Fruit fly (Drosophila melanogaster) whole organism, embryonic: ENCODE results near the gene MICU3.

Source experiments
- B-H2 ChIP-seq: fragments of 200-800 bp; sonication (Bioruptor generic); optimal IDR thresholded peaks from 2 replicates; lab custom pipeline; 2018; ENCODE audit warnings: missing biosample characterization, mild to moderate bottlenecking, missing genetic modification characterization
- CG10209 ChIP-seq: fragments of 200-800 bp; sonication (Bioruptor generic); optimal IDR thresholded peaks from 3 replicates; lab custom pipeline; 2017; ENCODE audit warnings: missing biosample characterization, mild to moderate bottlenecking, missing genetic modification characterization, missing genetic modification reagents
- CG11504 ChIP-seq: fragments of 200-800 bp; sonication (Bioruptor generic); optimal IDR thresholded peaks from 3 replicates; lab custom pipeline; 2019; ENCODE audit warnings: missing biosample characterization, mild to moderate bottlenecking, missing genetic modification characterization, moderate library complexity
- CG12942 ChIP-seq: fragments of 200-800 bp; sonication (Bioruptor generic); optimal IDR thresholded peaks from 3 replicates; lab custom pipeline; 2016; ENCODE audit warnings: missing biosample characterization, missing genetic modification characterization
- CG16863 ChIP-seq: fragments of 200-800 bp; sonication (Bioruptor generic); optimal IDR thresholded peaks from 3 replicates; lab custom pipeline; 2016; ENCODE audit warnings: missing biosample characterization, missing genetic modification characterization
- CG17328 ChIP-seq: fragments of 200-800 bp; sonication (Bioruptor generic); IDR thresholded peaks from 2 replicates; pipeline ENCODE4 v1.3.6; 2022; ENCODE audit warnings: missing biosample characterization, missing genetic modification characterization
- CG17829 ChIP-seq: fragments of 200-800 bp; optimal IDR thresholded peaks from 2 replicates; lab custom pipeline; 2019; ENCODE audit warnings: missing biosample characterization, mild to moderate bottlenecking, missing genetic modification characterization, moderate library complexity
- CG18011 ChIP-seq: fragments of 200-800 bp; sonication (Bioruptor generic); optimal IDR thresholded peaks from 2 replicates; lab custom pipeline; 2017; ENCODE audit warnings: missing biosample characterization, missing genetic modification characterization, mild to moderate bottlenecking, moderate library complexity, missing genotype
- CG18599 ChIP-seq: fragments of 200-800 bp; sonication (Bioruptor generic); optimal IDR thresholded peaks from 3 replicates; lab custom pipeline; 2017; ENCODE audit warnings: missing biosample characterization, missing genetic modification characterization, mild to moderate bottlenecking, moderate library complexity, missing genetic modification reagents
- CG2202 ChIP-seq: fragments of 200-800 bp; sonication (Bioruptor generic); optimal IDR thresholded peaks from 2 replicates; lab custom pipeline; 2018; ENCODE audit warnings: missing biosample characterization, mild to moderate bottlenecking, missing genetic modification characterization
- CG9609 ChIP-seq: fragments of 200-800 bp; sonication (Bioruptor generic); optimal IDR thresholded peaks from 3 replicates; lab custom pipeline; 2016; ENCODE audit warnings: missing biosample characterization, missing genetic modification characterization
- CG9727 ChIP-seq: fragments of 200-800 bp; sonication (Bioruptor generic); optimal IDR thresholded peaks from 3 replicates; lab custom pipeline; 2017; ENCODE audit warnings: missing biosample characterization, mild to moderate bottlenecking, missing genetic modification characterization
- CkIIα-i1 ChIP-seq: fragments of 200-800 bp; sonication (Bioruptor generic); IDR thresholded peaks from 2 replicates; pipeline ENCODE4 v1.3.6; 2022; ENCODE audit warnings: missing biosample characterization, missing genetic modification characterization
- D ChIP-seq, 2 experiments: fragments of 200-800 bp in 1 of 2; fragments of >200 bp in 1 of 2; sonication (Bioruptor generic) in 1 of 2; optimal IDR thresholded peaks; 2 replicates in 1 of 2; 3 replicates in 1 of 2; lab custom pipeline; 2017; ENCODE audit warnings: mild to moderate bottlenecking in 1 of 2, missing biosample characterization in 1 of 2, missing genetic modification characterization in 1 of 2, missing genetic modification reagents in 1 of 2
- D19A ChIP-seq: fragments of 200-800 bp; optimal IDR thresholded peaks from 3 replicates; lab custom pipeline; 2019; ENCODE audit warnings: missing biosample characterization, mild to moderate bottlenecking, missing genetic modification characterization, moderate library complexity
- Dad ChIP-seq: fragments of 200-800 bp; sonication (Bioruptor generic); optimal IDR thresholded peaks from 3 replicates; lab custom pipeline; 2016; ENCODE audit warnings: missing biosample characterization, missing genetic modification characterization
- Dip2 ChIP-seq: fragments of 200-800 bp; sonication (Bioruptor generic); IDR thresholded peaks from 2 replicates; pipeline ENCODE4 v1.3.6; 2022; ENCODE audit warnings: missing biosample characterization, missing genetic modification characterization
- Dip3 ChIP-seq: fragments of 200-800 bp; sonication (Bioruptor generic); optimal IDR thresholded peaks from 3 replicates; lab custom pipeline; 2016; ENCODE audit warnings: missing biosample characterization, missing genetic modification characterization
- Drgx ChIP-seq: fragments of 200-800 bp; sonication (Bioruptor generic); IDR thresholded peaks from 2 replicates; pipeline ENCODE4 v1.3.6; 2022; ENCODE audit warnings: missing biosample characterization, missing genetic modification characterization
- Lhr ChIP-seq: fragments of 200-800 bp; sonication (Bioruptor generic); optimal IDR thresholded peaks from 3 replicates; lab custom pipeline; 2017; ENCODE audit warnings: mild to moderate bottlenecking, missing biosample characterization, missing genetic modification reagents, missing genetic modification characterization
- Lim3 ChIP-seq: fragments of 200-800 bp; sonication (Bioruptor generic); IDR thresholded peaks from 2 replicates; pipeline ENCODE4 v1.3.6; 2022; ENCODE audit warnings: missing biosample characterization, missing genetic modification characterization
- Max ChIP-seq: fragments of 200-800 bp; sonication (Bioruptor generic); optimal IDR thresholded peaks from 2 replicates; lab custom pipeline; 2016; ENCODE audit warnings: missing biosample characterization, mild to moderate bottlenecking, missing genetic modification characterization
- Med ChIP-seq: fragments of 200-800 bp; sonication (Bioruptor generic); peaks from one replicate; lab custom pipeline; 2016; ENCODE audit warnings: missing biosample characterization, missing genetic modification characterization, mild to moderate bottlenecking, inconsistent platforms, moderate library complexity
- Optix ChIP-seq: fragments of 200-800 bp; sonication (Bioruptor generic); IDR thresholded peaks from 3 replicates; pipeline ENCODE4 v1.3.6; 2022; ENCODE audit warnings: missing biosample characterization, missing genetic modification characterization
- Usf ChIP-seq: fragments of 200-800 bp; sonication (Bioruptor generic); optimal IDR thresholded peaks from 2 replicates; lab custom pipeline; 2017; ENCODE audit warnings: missing genotype, missing biosample characterization, missing genetic modification characterization
- br ChIP-seq: fragments of >200 bp; optimal IDR thresholded peaks from 2 replicates; lab custom pipeline; 2017
- chn ChIP-seq: fragments of 200-800 bp; sonication (Bioruptor generic); optimal IDR thresholded peaks from 2 replicates; lab custom pipeline; 2016; ENCODE audit warnings: missing biosample characterization, missing genetic modification characterization
- corto ChIP-seq: fragments of 200-800 bp; sonication (Bioruptor generic); optimal IDR thresholded peaks from 2 replicates; lab custom pipeline; 2016; ENCODE audit warnings: missing biosample characterization, mild to moderate bottlenecking, missing genetic modification characterization, moderate library complexity
- dm ChIP-seq: fragments of 200-800 bp; sonication (Bioruptor generic); optimal IDR thresholded peaks from 3 replicates; lab custom pipeline; 2016; ENCODE audit warnings: missing biosample characterization, missing genetic modification characterization
- exex ChIP-seq: fragments of 200-800 bp; sonication (Bioruptor generic); optimal IDR thresholded peaks from 4 replicates; lab custom pipeline; 2018; ENCODE audit warnings: missing biosample characterization, mild to moderate bottlenecking, missing genetic modification characterization, moderate library complexity
- fd64A ChIP-seq: fragments of 200-800 bp; sonication (Bioruptor generic); optimal IDR thresholded peaks from 3 replicates; lab custom pipeline; 2018; ENCODE audit warnings: missing biosample characterization, mild to moderate bottlenecking, missing genetic modification characterization
- ham ChIP-seq: fragments of 200-800 bp; sonication (Bioruptor generic); IDR thresholded peaks from 2 replicates; pipeline ENCODE4 v1.3.6; 2022; ENCODE audit warnings: missing biosample characterization, missing genetic modification characterization
- hkb ChIP-seq, 2 experiments: fragments of 200-800 bp in 1 of 2; fragments of >200 bp in 1 of 2; sonication (Bioruptor generic) in 1 of 2; IDR thresholded peaks in 1 of 2; optimal IDR thresholded peaks in 1 of 2; 2 replicates each; pipeline versions ENCODE4 v1.3.6 to Lab custom; 2017 to 2022; ENCODE audit warnings: missing biosample characterization in 1 of 2, missing genetic modification characterization in 1 of 2
- lola ChIP-seq, 3 experiments: fragments of >200 bp in 2 of 3; fragments of 200-800 bp in 1 of 3; sonication (Bioruptor generic) in 1 of 3; optimal IDR thresholded peaks; 2 replicates each; lab custom pipeline; 2017 to 2019; ENCODE audit warnings: missing biosample characterization in 3 of 3, missing genetic modification characterization in 3 of 3, mild to moderate bottlenecking in 1 of 3, moderate library complexity in 1 of 3
- maf-S ChIP-seq: fragments of 200-800 bp; sonication (Bioruptor generic); optimal IDR thresholded peaks from 2 replicates; lab custom pipeline; 2016; ENCODE audit warnings: missing biosample characterization, missing genetic modification characterization
- mam ChIP-seq: fragments of 200-800 bp; sonication (Bioruptor generic); optimal IDR thresholded peaks from 3 replicates; lab custom pipeline; 2016; ENCODE audit warnings: missing biosample characterization, missing genetic modification characterization
- odd ChIP-seq: fragments of 200-800 bp; sonication (Bioruptor generic); optimal IDR thresholded peaks from 2 replicates; lab custom pipeline; 2017; ENCODE audit warnings: missing biosample characterization, mild to moderate bottlenecking, missing genetic modification characterization
- org-1 ChIP-seq: fragments of 200-800 bp; sonication (Bioruptor generic); optimal IDR thresholded peaks from 2 replicates; lab custom pipeline; 2017; ENCODE audit warnings: missing biosample characterization, missing genetic modification characterization
- phol ChIP-seq: fragments of 200-800 bp; sonication (Bioruptor generic); optimal IDR thresholded peaks from 3 replicates; lab custom pipeline; 2018; ENCODE audit warnings: missing biosample characterization, mild to moderate bottlenecking, missing genetic modification characterization, moderate library complexity
- prd ChIP-seq, 3 experiments: fragments of >200 bp in 2 of 3; fragments of 200-800 bp in 1 of 3; sonication (Bioruptor generic) in 1 of 3; optimal IDR thresholded peaks in 2 of 3; IDR thresholded peaks in 1 of 3; 2 replicates in 2 of 3; 3 replicates in 1 of 3; pipeline versions ENCODE4 v1.3.6 to Lab custom; 2017 to 2022; ENCODE audit warnings: missing biosample characterization in 1 of 3, missing genetic modification characterization in 1 of 3
- psq ChIP-seq: fragments of 200-800 bp; sonication (Bioruptor generic); optimal IDR thresholded peaks from 2 replicates; lab custom pipeline; 2017; ENCODE audit warnings: missing biosample characterization, missing genetic modification characterization
- ro ChIP-seq: fragments of 200-800 bp; sonication (Bioruptor generic); IDR thresholded peaks from 2 replicates; pipeline ENCODE4 v1.3.6; 2022; ENCODE audit warnings: missing biosample characterization, missing genetic modification characterization
- sd ChIP-seq: fragments of 200-800 bp; sonication (Bioruptor generic); optimal IDR thresholded peaks from 3 replicates; lab custom pipeline; 2018; ENCODE audit warnings: missing biosample characterization, mild to moderate bottlenecking, missing genetic modification characterization, moderate library complexity
- sens ChIP-seq: fragments of 200-800 bp; sonication (Bioruptor generic); peaks from one replicate; lab custom pipeline; 2016; ENCODE audit warnings: missing biosample characterization, missing genetic modification characterization
- slou ChIP-seq: fragments of 200-800 bp; sonication (Bioruptor generic); optimal IDR thresholded peaks from 3 replicates; lab custom pipeline; 2016; ENCODE audit warnings: missing biosample characterization, missing genetic modification characterization
- so ChIP-seq: fragments of 200-800 bp; sonication (Bioruptor generic); IDR thresholded peaks from 3 replicates; pipeline ENCODE4 v1.3.6; 2022; ENCODE audit warnings: missing biosample characterization, missing genetic modification characterization
- tgo ChIP-seq: fragments of 200-800 bp; sonication (Bioruptor generic); IDR thresholded peaks from 3 replicates; pipeline ENCODE4 v1.3.6; 2022; ENCODE audit warnings: missing biosample characterization, missing genetic modification characterization
- zfh2 ChIP-seq: fragments of 200-800 bp; sonication (Bioruptor generic); optimal IDR thresholded peaks from 2 replicates; lab custom pipeline; 2016; ENCODE audit warnings: missing biosample characterization, missing genetic modification characterization

Gene MICU3

DNA sequence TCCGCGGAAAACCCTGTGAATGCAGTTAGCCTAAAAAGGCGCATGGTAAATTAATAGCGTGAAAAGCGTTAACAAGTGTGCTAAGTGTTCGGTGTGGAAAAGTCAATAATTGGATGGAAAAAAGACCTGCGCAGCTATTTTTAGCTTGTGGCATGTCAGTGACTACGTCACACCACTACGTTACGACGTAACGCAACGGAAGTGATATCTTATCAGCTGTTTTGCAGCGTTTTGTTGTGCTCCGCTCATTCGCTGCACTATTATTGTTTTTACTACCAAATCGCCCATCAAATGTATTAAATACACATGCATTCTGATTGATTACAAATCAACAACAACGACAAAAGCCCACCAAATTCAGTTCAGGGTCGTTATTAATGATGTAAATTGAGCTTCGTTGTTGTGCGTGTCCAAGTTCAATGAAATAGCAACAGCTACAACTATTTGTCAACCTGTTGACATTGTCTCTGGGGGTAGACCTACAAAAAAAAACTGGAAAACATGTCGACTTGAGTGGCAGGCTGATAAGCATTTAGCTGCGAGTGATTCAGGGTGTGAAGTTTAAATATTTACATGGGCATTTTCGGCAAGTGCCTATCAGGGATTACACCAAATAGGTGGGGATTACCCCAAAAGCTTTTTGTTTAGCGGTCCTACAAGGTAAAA, 613 bp downstream of the MICU3 start (continued):
- TF ChIP-seq lola (GFP tag; optimal IDR thresholded peaks at IDR 0.05; lab: Kevin White, UChicago) (peak in 1 of 3 experiments; percentile 36), CG12942 (no peak), CkIIα-i1 (no peak), chn (GFP tag; lab: Kevin White, UChicago) (no peak), CG11504 (tag; lab: Kevin White, UChicago) (no peak), CG17328 (peak; percentile 22; the same call in 1 of the 2 replicates), CG2202 (tag; lab: Kevin White, UChicago) (peak; percentile 77), D19A (peak; percentile 79), mam (GFP tag; lab: Kevin White, UChicago) (no peak), ro (GFP tag; lab: Robert Waterston, UW) (no peak), slou (GFP tag; lab: Kevin White, UChicago) (no peak), Usf (GFP tag; lab: Kevin White, UChicago) (no peak), so (peak; percentile 48; the same call in 1 of the 3 replicates), Lhr (GFP tag; lab: Kevin White, UChicago) (no peak), sd (tag; lab: Kevin White, UChicago) (no peak), dm (GFP tag; lab: Kevin White, UChicago) (no peak), prd (optimal IDR thresholded peaks at IDR 0.05; lab: Kevin White, UChicago) (no peak), prd (GFP tag; IDR thresholded peaks at IDR 0.05; lab: Robert Waterston, UW) (no peak), CG16863 (GFP tag; lab: Kevin White, UChicago) (peak; percentile 17), br (lab: Kevin White, UChicago) (no peak), odd (GFP tag; lab: Kevin White, UChicago) (peak; percentile 76), CG17829 (tag; lab: Kevin White, UChicago) (peak; percentile 6), ham (GFP tag; lab: Robert Waterston, UW) (no peak), phol (tag; lab: Kevin White, UChicago) (no peak), zfh2 (GFP tag; lab: Kevin White, UChicago) (no peak), Drgx (no peak), tgo (GFP tag; lab: Robert Waterston, UW) (no peak), CG18599 (GFP tag; lab: Kevin White, UChicago) (no peak), Dip2 (GFP tag; lab: Robert Waterston, UW) (no peak), psq (GFP tag; lab: Kevin White, UChicago) (peak; percentile 75), Dad (GFP tag; lab: Kevin White, UChicago) (no peak), exex (tag; lab: Kevin White, UChicago) (peak; percentile 23)

DNA sequence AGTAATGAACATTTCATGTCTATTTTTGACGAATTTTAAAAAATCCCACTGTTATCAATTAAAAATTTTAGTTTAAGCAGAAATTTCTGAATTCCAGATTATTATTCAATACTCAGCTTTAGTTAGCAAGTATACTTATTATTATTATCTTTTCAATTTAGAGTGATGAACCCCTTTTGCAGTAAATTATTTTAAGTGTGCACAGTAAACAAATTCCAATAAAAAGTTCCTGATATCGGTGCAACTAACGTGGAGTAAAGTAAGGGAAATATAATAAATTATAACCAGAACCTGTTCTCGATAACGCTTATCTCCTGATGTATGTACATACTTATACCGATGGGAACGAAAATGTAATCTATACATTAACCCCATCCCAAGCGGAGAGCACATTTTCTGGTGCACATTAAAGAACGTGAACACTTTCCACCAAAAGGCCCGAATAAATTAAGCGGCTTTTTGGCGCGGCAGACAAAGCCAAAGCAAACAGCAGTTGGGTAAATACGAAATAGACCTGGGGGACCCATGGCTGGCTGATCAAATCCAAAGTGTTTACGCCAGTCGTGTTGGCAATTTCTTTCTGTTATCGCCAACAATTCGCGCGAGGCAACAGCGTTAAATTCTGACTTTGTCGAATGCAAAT, 11.0 kb downstream of the MICU3 start:
- TF ChIP-seq D (optimal IDR thresholded peaks at IDR 0.05; lab: Kevin White, UChicago) (no peak), D (GFP tag; optimal IDR thresholded peaks at IDR 0.05; lab: Kevin White, UChicago) (peak; percentile 10), fd64A (GFP tag; lab: Kevin White, UChicago) (peak; percentile 34), ro (GFP tag; lab: Robert Waterston, UW) (no peak), CG9609 (GFP tag; lab: Kevin White, UChicago) (peak; percentile 18), Med (GFP tag; lab: Kevin White, UChicago) (peak; percentile 92), org-1 (GFP tag; lab: Kevin White, UChicago) (peak; percentile 44), Optix (GFP tag; lab: Robert Waterston, UW) (peak; percentile 11; the same call in 1 of the 3 replicates), B-H2 (peak; percentile 23), ham (GFP tag; lab: Robert Waterston, UW) (peak; percentile 9; the same call in 1 of the 2 replicates), sens (GFP tag; lab: Kevin White, UChicago) (peak; percentile 68), Dip3 (GFP tag; lab: Kevin White, UChicago) (peak; percentile 49), Lim3 (GFP tag; lab: Robert Waterston, UW) (no peak), hkb (optimal IDR thresholded peaks at IDR 0.05; lab: Kevin White, UChicago) (no peak), hkb (GFP tag; IDR thresholded peaks at IDR 0.05; lab: Robert Waterston, UW) (peak; percentile 68), maf-S (peak; percentile 10), CG9727 (peak; percentile 16), corto (peak; percentile 19), CG18011 (GFP tag; lab: Kevin White, UChicago) (peak; percentile 27), CG10209 (peak; percentile 52), Max (GFP tag; lab: Kevin White, UChicago) (peak; percentile 0)
